Worm (Caenorhabditis elegans) whole organism, L1 larva: Measurements from ENCODE around the gene C05E4.7.

Source experiments
- C16A3.4 ChIP-seq: fragments of 150-350 bp; optimal IDR thresholded peaks from 2 replicates; lab custom pipeline; 2014; ENCODE audit warnings: missing biosample characterization, missing genetic modification characterization
- C34B4.2 ChIP-seq: sonication (generic microtip); optimal IDR thresholded peaks from 2 replicates; lab custom pipeline; 2017; ENCODE audit warnings: mild to moderate bottlenecking, missing genetic modification characterization, missing compliant biosample characterization
- F16B12.6 ChIP-seq: fragments of 150-350 bp; optimal IDR thresholded peaks from 2 replicates; lab custom pipeline; 2014; ENCODE audit warnings: missing biosample characterization, missing genetic modification characterization
- aha-1 ChIP-seq: fragments of 150-350 bp; optimal IDR thresholded peaks from 2 replicates; lab custom pipeline; 2014; ENCODE audit warnings: missing biosample characterization, missing genetic modification characterization
- aly-2 ChIP-seq: fragments of 150-350 bp; optimal IDR thresholded peaks from 2 replicates; lab custom pipeline; 2014; ENCODE audit warnings: missing biosample characterization, missing genetic modification characterization
- blmp-1 ChIP-seq: fragments of 150-350 bp; optimal IDR thresholded peaks from 2 replicates; lab custom pipeline; 2014; ENCODE audit warnings: missing biosample characterization, missing genetic modification characterization
- ceh-8 ChIP-seq: fragments of 200-800 bp; sonication (Bioruptor generic); optimal IDR thresholded peaks from 2 replicates; lab custom pipeline; 2018; ENCODE audit warnings: mild to moderate bottlenecking, missing genetic modification characterization, moderate library complexity, missing compliant biosample characterization
- ceh-88 ChIP-seq: fragments of 200-800 bp; sonication (Bioruptor generic); IDR thresholded peaks from 2 replicates; pipeline ENCODE4 v1.3.6; 2022; ENCODE audit warnings: missing genetic modification characterization, missing compliant biosample characterization
- dpl-1 ChIP-seq, 3 experiments: fragments of 150-350 bp in 2 of 3; sonication (generic microtip) in 1 of 3; optimal IDR thresholded peaks; 2 replicates each; lab custom pipeline; 2014 to 2017; ENCODE audit warnings: missing biosample characterization in 3 of 3, missing genetic modification characterization in 3 of 3, missing genetic modification reagents in 3 of 3
- efl-1 ChIP-seq, 4 experiments: fragments of 150-350 bp; optimal IDR thresholded peaks in 3 of 4; peaks in 1 of 4; 1 replicate in 1 of 4; 2 replicates in 3 of 4; lab custom pipeline; 2014; ENCODE audit warnings: missing biosample characterization in 2 of 4, missing genetic modification characterization in 2 of 4, missing genetic modification reagents in 2 of 4
- elt-3 ChIP-seq, 6 experiments: fragments of 150-350 bp in 1 of 6; sonication (generic microtip); optimal IDR thresholded peaks; 2 replicates each; lab custom pipeline; 2017 to 2018; ENCODE audit warnings: missing biosample characterization in 6 of 6, missing genetic modification characterization in 6 of 6, inconsistent platforms in 1 of 6
- ets-5 ChIP-seq: fragments of 200-800 bp; sonication (Bioruptor generic); IDR thresholded peaks from 2 replicates; pipeline ENCODE4 v1.3.6; 2022; ENCODE audit warnings: missing genetic modification characterization, missing compliant biosample characterization
- fkh-10 ChIP-seq: sonication (generic microtip); optimal IDR thresholded peaks from 2 replicates; lab custom pipeline; 2017; ENCODE audit warnings: missing biosample characterization, missing genetic modification reagents, missing genetic modification characterization
- fkh-4 ChIP-seq: sonication (generic microtip); optimal IDR thresholded peaks from 2 replicates; lab custom pipeline; 2016; ENCODE audit warnings: missing compliant biosample characterization, missing genetic modification characterization, borderline replicate concordance
- fkh-8 ChIP-seq: sonication (generic microtip); optimal IDR thresholded peaks from 2 replicates; lab custom pipeline; 2016; ENCODE audit warnings: mild to moderate bottlenecking, missing genetic modification characterization, missing compliant biosample characterization
- fos-1 ChIP-seq: fragments of 150-350 bp; optimal IDR thresholded peaks from 2 replicates; lab custom pipeline; 2014; ENCODE audit warnings: missing biosample characterization, missing genetic modification characterization
- grh-1 ChIP-seq: fragments of 200-800 bp; sonication (Bioruptor generic); IDR thresholded peaks from 2 replicates; pipeline ENCODE4 v1.3.6; 2022; ENCODE audit warnings: missing genetic modification reagents, missing genetic modification characterization, missing compliant biosample characterization
- irx-1 ChIP-seq: sonication (generic microtip); optimal IDR thresholded peaks from 2 replicates; lab custom pipeline; 2016; ENCODE audit warnings: missing genetic modification characterization, missing compliant biosample characterization
- lin-13 ChIP-seq: fragments of 150-350 bp; optimal IDR thresholded peaks from 2 replicates; lab custom pipeline; 2014; ENCODE audit warnings: missing biosample characterization, missing genetic modification reagents, missing genetic modification characterization
- lin-14 ChIP-seq: fragments of 200-800 bp; sonication (Bioruptor generic); optimal IDR thresholded peaks from 2 replicates; lab custom pipeline; 2018; ENCODE audit warnings: mild to moderate bottlenecking, missing genetic modification characterization, moderate library complexity, missing compliant biosample characterization
- lin-15B ChIP-seq: fragments of 150-350 bp; sonication (generic microtip); optimal IDR thresholded peaks from 3 replicates; lab custom pipeline; 2014; ENCODE audit warnings: missing biosample characterization, missing genetic modification characterization
- lir-3 ChIP-seq: sonication (generic microtip); optimal IDR thresholded peaks from 2 replicates; lab custom pipeline; 2016; ENCODE audit warnings: mild to moderate bottlenecking, missing genetic modification characterization, moderate library complexity, missing compliant biosample characterization; ENCODE audit not compliant: poor library complexity
- lsy-2 ChIP-seq, 2 experiments: fragments of 150-350 bp; optimal IDR thresholded peaks; 2 replicates each; lab custom pipeline; 2014; ENCODE audit warnings: missing biosample characterization in 2 of 2, missing genetic modification characterization in 2 of 2
- mdl-1 ChIP-seq, 2 experiments: fragments of 150-350 bp; optimal IDR thresholded peaks; 2 replicates each; lab custom pipeline; 2014 to 2017; ENCODE audit warnings: missing biosample characterization in 2 of 2, missing genetic modification characterization in 2 of 2, inconsistent platforms in 1 of 2
- mef-2 ChIP-seq: fragments of 150-350 bp; optimal IDR thresholded peaks from 2 replicates; lab custom pipeline; 2014; ENCODE audit warnings: missing biosample characterization, missing genetic modification characterization
- mep-1 ChIP-seq: fragments of 150-350 bp; optimal IDR thresholded peaks from 2 replicates; lab custom pipeline; 2014; ENCODE audit warnings: missing biosample characterization, missing genetic modification characterization
- nhr-11 ChIP-seq: fragments of 150-350 bp; optimal IDR thresholded peaks from 2 replicates; lab custom pipeline; 2014; ENCODE audit warnings: missing biosample characterization, missing genetic modification characterization
- nhr-19 ChIP-seq: fragments of 200-800 bp; sonication (Bioruptor generic); conservative IDR thresholded peaks from 2 replicates; pipeline ENCODE4 v1.3.6; 2022; ENCODE audit warnings: missing genetic modification characterization, missing compliant biosample characterization
- nhr-237 ChIP-seq: fragments of 150-350 bp; optimal IDR thresholded peaks from 2 replicates; lab custom pipeline; 2014; ENCODE audit warnings: missing biosample characterization, missing genetic modification characterization
- nhr-28 ChIP-seq: fragments of 150-350 bp; optimal IDR thresholded peaks from 2 replicates; lab custom pipeline; 2014; ENCODE audit warnings: missing biosample characterization, missing genetic modification characterization
- nhr-47 ChIP-seq: sonication (generic microtip); optimal IDR thresholded peaks from 2 replicates; lab custom pipeline; 2016; ENCODE audit warnings: mild to moderate bottlenecking, missing genetic modification characterization, moderate library complexity, missing compliant biosample characterization
- nhr-71 ChIP-seq: sonication (generic microtip); optimal IDR thresholded peaks from 2 replicates; lab custom pipeline; 2016; ENCODE audit warnings: mild to moderate bottlenecking, missing genetic modification characterization, moderate library complexity, missing compliant biosample characterization
- nhr-76 ChIP-seq: sonication (generic microtip); optimal IDR thresholded peaks from 2 replicates; lab custom pipeline; 2017; ENCODE audit warnings: missing biosample characterization, missing genetic modification characterization
- nhr-84 ChIP-seq: sonication (generic microtip); optimal IDR thresholded peaks from 2 replicates; lab custom pipeline; 2017; ENCODE audit warnings: missing biosample characterization, missing genetic modification characterization
- nhr-90 ChIP-seq: sonication (generic microtip); optimal IDR thresholded peaks from 2 replicates; lab custom pipeline; 2016; ENCODE audit warnings: mild to moderate bottlenecking, missing genetic modification characterization, missing compliant biosample characterization; ENCODE audit not compliant: poor library complexity
- pax-3 ChIP-seq: fragments of 200-800 bp; sonication (Bioruptor generic); optimal IDR thresholded peaks from 2 replicates; lab custom pipeline; 2018; ENCODE audit warnings: mild to moderate bottlenecking, missing genetic modification characterization, moderate library complexity, missing compliant biosample characterization
- skn-1 ChIP-seq: fragments of 150-350 bp; optimal IDR thresholded peaks from 2 replicates; lab custom pipeline; 2014; ENCODE audit warnings: missing biosample characterization, missing genetic modification characterization
- snpc-4 ChIP-seq: fragments of 150-350 bp; optimal IDR thresholded peaks from 2 replicates; lab custom pipeline; 2014; ENCODE audit warnings: missing biosample characterization, missing genetic modification characterization
- snu-23 ChIP-seq: sonication (generic microtip); optimal IDR thresholded peaks from 2 replicates; lab custom pipeline; 2016; ENCODE audit warnings: missing genetic modification characterization, missing compliant biosample characterization
- sox-4 ChIP-seq: sonication (generic microtip); optimal IDR thresholded peaks from 2 replicates; lab custom pipeline; 2016; ENCODE audit warnings: missing genetic modification characterization, missing compliant biosample characterization
- swsn-7 ChIP-seq: sonication (generic microtip); optimal IDR thresholded peaks from 2 replicates; lab custom pipeline; 2016; ENCODE audit warnings: missing genetic modification characterization, missing compliant biosample characterization
- tbx-2 ChIP-seq: sonication (generic microtip); optimal IDR thresholded peaks from 2 replicates; lab custom pipeline; 2016; ENCODE audit warnings: missing genetic modification characterization, missing compliant biosample characterization
- unc-62 ChIP-seq: fragments of 150-350 bp; optimal IDR thresholded peaks from 2 replicates; lab custom pipeline; 2014; ENCODE audit warnings: missing biosample characterization, missing genetic modification reagents, missing genetic modification characterization
- unc-86 ChIP-seq: sonication (generic microtip); optimal IDR thresholded peaks from 2 replicates; lab custom pipeline; 2016; ENCODE audit warnings: missing genetic modification characterization, missing compliant biosample characterization
- unc-98 ChIP-seq: fragments of 200-800 bp; sonication (Bioruptor generic); IDR thresholded peaks from 2 replicates; pipeline ENCODE4 v1.3.6; 2022; ENCODE audit warnings: missing genetic modification characterization, missing compliant biosample characterization
- xbp-1 ChIP-seq: sonication (generic microtip); optimal IDR thresholded peaks from 2 replicates; lab custom pipeline; 2016; ENCODE audit warnings: missing genetic modification characterization, missing compliant biosample characterization
- zip-4 ChIP-seq: fragments of 200-800 bp; sonication (Bioruptor generic); optimal IDR thresholded peaks from 2 replicates; lab custom pipeline; 2018; ENCODE audit warnings: mild to moderate bottlenecking, missing genetic modification characterization, moderate library complexity, missing compliant biosample characterization

The C05E4.7 gene

DNA sequence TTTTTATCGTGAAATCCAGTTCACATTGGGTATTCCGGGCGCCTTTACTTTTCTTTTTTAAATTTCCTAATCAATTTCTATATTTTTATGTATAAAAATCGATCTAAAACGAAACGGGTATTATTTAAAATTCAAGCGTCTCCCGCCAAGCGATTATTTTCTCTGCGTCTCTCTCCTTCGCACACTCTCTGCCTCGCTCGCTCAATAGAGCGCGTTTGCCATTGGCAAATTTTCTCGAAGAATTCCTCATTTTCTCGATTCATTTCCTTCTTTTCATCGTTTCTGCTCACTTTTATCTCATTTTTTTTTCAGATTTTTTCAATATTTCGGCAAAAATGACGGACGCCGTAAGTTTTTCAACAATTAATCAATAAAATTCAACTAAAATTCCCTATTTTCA is 31.3 kb downstream of the C05E4.7 start, which contains the start of gene sti-1 (continued):
- TF ChIP-seq elt-3 (tag; optimal IDR thresholded peaks at IDR 0.05; lab: Kevin White, UChicago) (peak in 2 of 6 experiments; percentile 65 to 90), lsy-2 (tag; optimal IDR thresholded peaks at IDR 0.05; lab: Kevin White, UChicago) (peak; percentile 89 to 91), mep-1 (tag; lab: Kevin White, UChicago) (peak; percentile 95), nhr-84 (tag; lab: Kevin White, UChicago) (no peak), fkh-4 (no peak), snpc-4 (tag; lab: Kevin White, UChicago) (peak; percentile 65), blmp-1 (tag; lab: Kevin White, UChicago) (peak; percentile 74), skn-1 (tag; lab: Kevin White, UChicago) (peak; percentile 74), nhr-237 (tag; lab: Kevin White, UChicago) (peak; percentile 83), fos-1 (tag; lab: Kevin White, UChicago) (peak; percentile 76), aly-2 (tag; lab: Kevin White, UChicago) (peak; percentile 51), lin-13 (GFP tag; lab: Kevin White, UChicago) (peak; percentile 79), mdl-1 (tag; optimal IDR thresholded peaks at IDR 0.05; lab: Kevin White, UChicago) (peak in 1 of 2 experiments; percentile 75), lin-14 (peak; percentile 98), unc-98 (GFP tag; lab: Robert Waterston, UW) (peak; percentile 35; the same call in 1 of the 2 replicates), tbx-2 (tag; lab: Kevin White, UChicago) (peak; percentile 91), grh-1 (GFP tag; lab: Robert Waterston, UW) (peak; percentile 77), F16B12.6 (tag; lab: Kevin White, UChicago) (peak; percentile 36), ets-5 (GFP tag; lab: Robert Waterston, UW) (no peak), snu-23 (peak; percentile 97), fkh-10 (GFP tag; lab: Kevin White, UChicago) (peak; percentile 19)

- TF ChIP-seq fos-1 (tag; lab: Kevin White, UChicago) (no peak), unc-62 (GFP tag; lab: Kevin White, UChicago) (no peak), zip-4 (GFP tag; lab: Kevin White, UChicago) (no peak), pax-3 (tag; lab: Kevin White, UChicago) (no peak), fkh-8 (no peak), unc-98 (GFP tag; lab: Robert Waterston, UW) (no peak), nhr-28 (tag; lab: Kevin White, UChicago) (no peak), mef-2 (tag; lab: Kevin White, UChicago) (no peak), nhr-71 (tag; lab: Kevin White, UChicago) (no peak), lsy-2 (tag; optimal IDR thresholded peaks at IDR 0.05; lab: Kevin White, UChicago) (no peak), swsn-7 (tag; lab: Kevin White, UChicago) (no peak), nhr-47 (tag; lab: Kevin White, UChicago) (no peak), lin-14 (no peak), aha-1 (no peak), unc-86 (no peak), nhr-11 (tag; lab: Kevin White, UChicago) (no peak), ceh-8 (no peak), F16B12.6 (tag; lab: Kevin White, UChicago) (no peak), blmp-1 (tag; lab: Kevin White, UChicago) (no peak)
Observed at ce11 chrV:774341-774740, 32.4 kb downstream of the C05E4.7 start.

ce11 chrV:774875-775359 is 33.0 kb downstream of the C05E4.7 start, which contains the start of gene srbc-58:
Gene srbc-58, plus strand, starts transcription at chrV:774995.
- TF ChIP-seq nhr-19 (no peak; the same call in 1 of the 2 replicates), lsy-2 (tag; optimal IDR thresholded peaks at IDR 0.05; lab: Kevin White, UChicago) (peak in 1 of 2 experiments; percentile 11), nhr-90 (tag; lab: Kevin White, UChicago) (no peak), nhr-76 (tag; lab: Kevin White, UChicago) (no peak), ceh-88 (GFP tag; lab: Robert Waterston, UW) (no peak), dpl-1 (GFP tag; optimal IDR thresholded peaks at IDR 0.05; lab: Kevin White, UChicago) (peak in 2 of 3 experiments; percentile 17 to 61), mef-2 (tag; lab: Kevin White, UChicago) (no peak), fkh-8 (no peak), sox-4 (tag; lab: Kevin White, UChicago) (no peak), unc-86 (no peak), C16A3.4 (tag; lab: Kevin White, UChicago) (no peak), C34B4.2 (no peak), lir-3 (tag; lab: Kevin White, UChicago) (no peak), efl-1 (optimal IDR thresholded peaks at IDR 0.05; lab: Kevin White, UChicago) (peak in 1 of 2 experiments; percentile 70), efl-1 (GFP tag; optimal IDR thresholded peaks at IDR 0.05 in 1 of 2; lab: Kevin White, UChicago) (peak; percentile 61 to 93), lin-13 (GFP tag; lab: Kevin White, UChicago) (no peak), xbp-1 (tag; lab: Kevin White, UChicago) (peak; percentile 5), swsn-7 (tag; lab: Kevin White, UChicago) (peak; percentile 5), lin-15B (tag; lab: Kevin White, UChicago) (no peak), nhr-71 (tag; lab: Kevin White, UChicago) (peak; percentile 34), F16B12.6 (tag; lab: Kevin White, UChicago) (no peak), ets-5 (GFP tag; lab: Robert Waterston, UW) (no peak), irx-1 (tag; lab: Kevin White, UChicago) (no peak), snu-23 (peak; percentile 24)
